Fruit fly (Drosophila melanogaster) whole organism, embryonic: ENCODE data around the gene Mdh2.
A peak's percentile ranks its signal among the peaks of the same experiment; 100 is the strongest.

Experiments used
- Awh ChIP-seq: fragments of 200-800 bp; sonication (Bioruptor generic); IDR thresholded peaks from 2 replicates; pipeline ENCODE4, ENCODE4 v1.3.6; 2022; ENCODE audit warnings: missing biosample characterization, missing genetic modification characterization
- Bgb ChIP-seq: fragments of 200-800 bp; sonication (Bioruptor generic); IDR thresholded peaks from 2 replicates; pipeline ENCODE4 v1.3.6; 2022; ENCODE audit warnings: missing biosample characterization, missing genetic modification characterization; ENCODE audit not compliant: partially characterized antibody
- CG10321 ChIP-seq: fragments of 200-800 bp; sonication (Bioruptor generic); IDR thresholded peaks from 2 replicates; pipeline ENCODE4 v1.3.6; 2022; ENCODE audit warnings: missing biosample characterization, missing genetic modification characterization
- CG13624 ChIP-seq: fragments of 200-800 bp; sonication (Bioruptor generic); optimal IDR thresholded peaks from 2 replicates; lab custom pipeline; 2016; ENCODE audit warnings: missing biosample characterization, missing genetic modification characterization
- CG15269 ChIP-seq: fragments of 200-800 bp; sonication (Bioruptor generic); optimal IDR thresholded peaks from 2 replicates; lab custom pipeline; 2018; ENCODE audit warnings: missing biosample characterization, mild to moderate bottlenecking, missing genetic modification characterization, moderate library complexity
- CG1792 ChIP-seq: fragments of 200-800 bp; sonication (Bioruptor generic); optimal IDR thresholded peaks from 2 replicates; lab custom pipeline; 2016; ENCODE audit warnings: missing biosample characterization, missing genetic modification characterization
- CG1832 ChIP-seq: fragments of 200-800 bp; sonication (Bioruptor generic); optimal IDR thresholded peaks from 2 replicates; lab custom pipeline; 2017; ENCODE audit warnings: missing biosample characterization, mild to moderate bottlenecking, missing genetic modification characterization, inconsistent platforms
- CG2120 ChIP-seq: fragments of 200-800 bp; sonication (Bioruptor generic); optimal IDR thresholded peaks from 3 replicates; lab custom pipeline; 2016; ENCODE audit warnings: missing biosample characterization, missing genetic modification characterization
- CG32532 ChIP-seq: fragments of 200-800 bp; sonication (Bioruptor generic); IDR thresholded peaks from 2 replicates; pipeline ENCODE4 v1.3.6; 2022; ENCODE audit warnings: missing biosample characterization, missing genetic modification characterization
- CG34376 ChIP-seq: fragments of 200-800 bp; sonication (Bioruptor generic); optimal IDR thresholded peaks from 2 replicates; lab custom pipeline; 2018; ENCODE audit warnings: missing biosample characterization, mild to moderate bottlenecking, missing genetic modification characterization
- CG34422 ChIP-seq: fragments of 200-800 bp; sonication (Bioruptor generic); IDR thresholded peaks from 3 replicates; pipeline ENCODE4 v1.3.6; 2022; ENCODE audit warnings: missing biosample characterization, missing genetic modification characterization
- CG42726 ChIP-seq: fragments of 200-800 bp; sonication (Bioruptor generic); IDR thresholded peaks from 2 replicates; pipeline ENCODE4 v1.3.6; 2022; ENCODE audit warnings: missing biosample characterization, missing genetic modification characterization; ENCODE audit not compliant: partially characterized antibody
- CG4360 ChIP-seq: fragments of 200-800 bp; sonication (Bioruptor generic); IDR thresholded peaks from 2 replicates; pipeline ENCODE4 v1.3.6; 2022; ENCODE audit warnings: missing biosample characterization, missing genetic modification characterization
- CG8281 ChIP-seq: fragments of 200-800 bp; sonication (Bioruptor generic); optimal IDR thresholded peaks from 2 replicates; lab custom pipeline; 2018; ENCODE audit warnings: missing biosample characterization, mild to moderate bottlenecking, missing genetic modification characterization, moderate library complexity
- CG8290 ChIP-seq, 3 experiments: fragments of 200-800 bp; sonication (Bioruptor generic); optimal IDR thresholded peaks; 2 replicates each; lab custom pipeline; 2016 to 2019; ENCODE audit warnings: missing biosample characterization in 3 of 3, missing genetic modification characterization in 3 of 3, mild to moderate bottlenecking in 2 of 3, moderate library complexity in 1 of 3
- CG9437 ChIP-seq: fragments of 200-800 bp; sonication (Bioruptor generic); optimal IDR thresholded peaks from 2 replicates; lab custom pipeline; 2018; ENCODE audit warnings: missing biosample characterization, mild to moderate bottlenecking, missing genetic modification characterization
- CG9932 ChIP-seq: fragments of 200-800 bp; sonication (Bioruptor generic); IDR thresholded peaks from 2 replicates; pipeline ENCODE4 v1.3.6; 2022; ENCODE audit warnings: missing biosample characterization, missing genetic modification characterization
- Deaf1 ChIP-seq: fragments of 200-800 bp; optimal IDR thresholded peaks from 3 replicates; lab custom pipeline; 2019; ENCODE audit warnings: missing biosample characterization, mild to moderate bottlenecking, missing genetic modification characterization, moderate library complexity
- ERR ChIP-seq: fragments of 200-800 bp; sonication (Bioruptor generic); optimal IDR thresholded peaks from 2 replicates; lab custom pipeline; 2016; ENCODE audit warnings: missing biosample characterization, missing genetic modification characterization
- Kr ChIP-seq: fragments of 200-800 bp; sonication (Bioruptor generic); optimal IDR thresholded peaks from 2 replicates; lab custom pipeline; 2017; ENCODE audit warnings: missing biosample characterization, mild to moderate bottlenecking, missing genetic modification characterization
- MBD-R2 ChIP-seq: fragments of 200-800 bp; sonication (Bioruptor generic); IDR thresholded peaks from 2 replicates; pipeline ENCODE4 v1.3.6; 2022; ENCODE audit warnings: missing biosample characterization, missing genetic modification characterization
- Meics ChIP-seq: fragments of 200-800 bp; sonication (Bioruptor generic); optimal IDR thresholded peaks from 2 replicates; lab custom pipeline; 2017; ENCODE audit warnings: missing biosample characterization, mild to moderate bottlenecking, missing genetic modification characterization
- Nf-YC ChIP-seq: fragments of 200-800 bp; optimal IDR thresholded peaks from 3 replicates; lab custom pipeline; 2019; ENCODE audit warnings: missing biosample characterization, mild to moderate bottlenecking, missing genetic modification characterization, moderate library complexity
- NfI ChIP-seq: fragments of 200-800 bp; sonication (Bioruptor generic); optimal IDR thresholded peaks from 3 replicates; lab custom pipeline; 2018; ENCODE audit warnings: missing biosample characterization, mild to moderate bottlenecking, missing genetic modification characterization, moderate library complexity
- Oli ChIP-seq: fragments of 200-800 bp; sonication (Bioruptor generic); optimal IDR thresholded peaks from 2 replicates; lab custom pipeline; 2018; ENCODE audit warnings: missing biosample characterization, mild to moderate bottlenecking, missing genetic modification characterization, moderate library complexity
- Ptx1 ChIP-seq: fragments of 200-800 bp; sonication (Bioruptor generic); IDR thresholded peaks from 2 replicates; pipeline ENCODE4 v1.3.6; 2022; ENCODE audit warnings: missing biosample characterization, missing genetic modification characterization
- Scr ChIP-seq: fragments of 200-800 bp; sonication (Bioruptor generic); IDR thresholded peaks from 2 replicates; pipeline ENCODE4 v1.3.6; 2022; ENCODE audit warnings: missing biosample characterization, missing genetic modification characterization; ENCODE audit not compliant: partially characterized antibody
- Sox102F ChIP-seq: fragments of 200-800 bp; sonication (Bioruptor generic); optimal IDR thresholded peaks from 2 replicates; lab custom pipeline; 2018; ENCODE audit warnings: missing biosample characterization, mild to moderate bottlenecking, missing genetic modification characterization, moderate library complexity
- Taf1 ChIP-seq: fragments of 200-800 bp; sonication (Bioruptor generic); IDR thresholded peaks from 2 replicates; pipeline ENCODE4 v1.3.6; 2022; ENCODE audit warnings: missing biosample characterization, missing genetic modification characterization
- Usf ChIP-seq: fragments of 200-800 bp; sonication (Bioruptor generic); optimal IDR thresholded peaks from 2 replicates; lab custom pipeline; 2017; ENCODE audit warnings: missing genotype, missing biosample characterization, missing genetic modification characterization
- ab ChIP-seq: fragments of 200-800 bp; sonication (Bioruptor generic); optimal IDR thresholded peaks from 2 replicates; lab custom pipeline; 2016; ENCODE audit warnings: missing biosample characterization, missing genetic modification characterization
- bcd ChIP-seq: fragments of 200-800 bp; sonication (Bioruptor generic); optimal IDR thresholded peaks from 2 replicates; lab custom pipeline; 2017; ENCODE audit warnings: missing biosample characterization, mild to moderate bottlenecking, missing genetic modification characterization
- chinmo ChIP-seq: fragments of 200-800 bp; sonication (Bioruptor generic); IDR thresholded peaks from 4 replicates; pipeline ENCODE4 v1.3.6; 2022; ENCODE audit warnings: missing biosample characterization, missing genetic modification characterization; ENCODE audit not compliant: partially characterized antibody
- crp ChIP-seq, 2 experiments: fragments of 200-800 bp; sonication (Bioruptor generic); optimal IDR thresholded peaks; 2 replicates in 1 of 2; 3 replicates in 1 of 2; lab custom pipeline; 2017; ENCODE audit warnings: missing biosample characterization in 2 of 2, missing genetic modification characterization in 2 of 2, mild to moderate bottlenecking in 1 of 2, moderate library complexity in 1 of 2
- en ChIP-seq: fragments of 200-800 bp; sonication (Bioruptor generic); optimal IDR thresholded peaks from 2 replicates; lab custom pipeline; 2016; ENCODE audit warnings: missing biosample characterization, missing genetic modification characterization
- ftz-f1 ChIP-seq: fragments of 200-800 bp; sonication (Bioruptor generic); optimal IDR thresholded peaks from 2 replicates; lab custom pipeline; 2016; ENCODE audit warnings: missing biosample characterization, missing genetic modification characterization
- hth ChIP-seq: fragments of >200 bp; optimal IDR thresholded peaks from 2 replicates; lab custom pipeline; 2017; ENCODE audit warnings: inconsistent platforms
- kay ChIP-seq: fragments of 200-800 bp; sonication (Bioruptor generic); optimal IDR thresholded peaks from 2 replicates; lab custom pipeline; 2016; ENCODE audit warnings: missing biosample characterization, missing genetic modification characterization
- ken ChIP-seq: fragments of 200-800 bp; sonication (Bioruptor generic); IDR thresholded peaks from 3 replicates; pipeline ENCODE4 v1.3.6; 2022; ENCODE audit warnings: missing biosample characterization, missing genetic modification characterization
- lab ChIP-seq: fragments of 200-800 bp; sonication (Bioruptor generic); optimal IDR thresholded peaks from 3 replicates; lab custom pipeline; 2017; ENCODE audit warnings: missing biosample characterization, missing genetic modification characterization, mild to moderate bottlenecking, moderate library complexity, missing genetic modification reagents
- mirr ChIP-seq: fragments of 200-800 bp; sonication (Bioruptor generic); optimal IDR thresholded peaks from 3 replicates; lab custom pipeline; 2018; ENCODE audit warnings: missing biosample characterization, mild to moderate bottlenecking, missing genetic modification characterization
- nau ChIP-seq: fragments of 200-800 bp; sonication (Bioruptor generic); optimal IDR thresholded peaks from 3 replicates; lab custom pipeline; 2017; ENCODE audit warnings: missing biosample characterization, mild to moderate bottlenecking, missing genetic modification characterization, missing genetic modification reagents
- org-1 ChIP-seq: fragments of 200-800 bp; sonication (Bioruptor generic); optimal IDR thresholded peaks from 2 replicates; lab custom pipeline; 2017; ENCODE audit warnings: missing biosample characterization, missing genetic modification characterization
- scrt ChIP-seq: fragments of 200-800 bp; sonication (Bioruptor generic); optimal IDR thresholded peaks from 2 replicates; lab custom pipeline; 2018; ENCODE audit warnings: missing biosample characterization, mild to moderate bottlenecking, missing genetic modification characterization, moderate library complexity
- sens ChIP-seq: fragments of 200-800 bp; sonication (Bioruptor generic); peaks from one replicate; lab custom pipeline; 2016; ENCODE audit warnings: missing biosample characterization, missing genetic modification characterization
- slou ChIP-seq: fragments of 200-800 bp; sonication (Bioruptor generic); optimal IDR thresholded peaks from 3 replicates; lab custom pipeline; 2016; ENCODE audit warnings: missing biosample characterization, missing genetic modification characterization
- tio ChIP-seq: fragments of 200-800 bp; sonication (Bioruptor generic); optimal IDR thresholded peaks from 2 replicates; lab custom pipeline; 2017; ENCODE audit warnings: missing biosample characterization, missing genetic modification characterization, inconsistent platforms

Mdh2 gene

DNA sequence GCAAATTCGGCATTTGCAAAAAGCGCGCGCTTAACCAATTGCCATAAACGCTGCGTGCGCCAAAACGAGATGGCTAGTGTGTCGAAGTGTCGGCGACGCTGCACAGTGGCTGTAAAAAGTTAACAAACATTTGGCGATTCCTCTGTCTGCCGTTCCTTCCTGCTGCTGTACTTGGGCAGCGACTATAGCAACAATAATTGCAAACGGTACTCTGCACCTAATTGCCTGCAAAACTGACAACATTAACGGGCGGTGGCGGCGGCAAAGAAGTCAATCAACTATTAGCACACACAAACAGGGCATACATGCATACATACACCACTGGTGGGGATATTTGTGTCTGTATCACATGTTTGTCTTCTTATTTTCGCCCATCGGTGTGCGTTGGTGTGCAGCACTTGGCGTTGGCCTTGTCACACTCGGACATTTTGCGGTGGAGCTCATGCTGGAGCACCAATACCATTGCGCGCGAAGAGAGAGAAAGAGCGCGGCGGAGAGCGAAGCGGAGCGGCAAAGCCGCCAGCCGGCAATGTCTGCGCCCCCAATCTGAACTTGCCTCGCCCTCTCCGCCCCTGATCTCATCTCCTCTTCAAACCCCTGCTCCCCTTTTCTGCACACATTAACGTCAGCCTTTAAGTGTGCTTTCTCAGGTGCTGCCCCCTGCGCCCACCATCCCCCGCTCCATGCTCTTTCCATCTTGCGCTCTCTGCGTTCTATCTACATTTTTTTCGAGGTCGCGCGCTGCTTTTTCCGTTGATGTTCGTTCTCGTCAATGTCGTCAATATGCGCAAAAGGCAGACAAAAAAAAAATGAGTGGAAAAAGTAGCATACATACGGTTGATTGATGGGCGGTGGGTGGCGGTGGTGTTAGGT is 18.2 kb downstream of the Mdh2 start (continued):
- peak; percentile 88 for TF ChIP-seq CG8281 (tag; lab: Kevin White, UChicago)
- peak; percentile 23; the same call in 1 of the 2 replicates for TF ChIP-seq Taf1
- TF ChIP-seq Kr (GFP tag; lab: Kevin White, UChicago) = no peak
- TF ChIP-seq CG13624 (GFP tag; lab: Kevin White, UChicago) = no peak
- no peak for TF ChIP-seq CG8290 (GFP tag; optimal IDR thresholded peaks at IDR 0.05; lab: Kevin White, UChicago)
- TF ChIP-seq CG8290 (tag; optimal IDR thresholded peaks at IDR 0.05; lab: Kevin White, UChicago) = peak; percentile 10 to 69
- peak; percentile 3 for TF ChIP-seq org-1 (GFP tag; lab: Kevin White, UChicago)
- TF ChIP-seq ken (GFP tag; lab: Robert Waterston, UW) = 0 out of 3 replicates have a peak, but pooled peaks have one; percentile 25
- TF ChIP-seq CG9437 = peak; percentile 22
- peak; percentile 39 for TF ChIP-seq mirr (GFP tag; lab: Kevin White, UChicago)
- TF ChIP-seq sens (GFP tag; lab: Kevin White, UChicago) = peak; percentile 72
- peak; percentile 44; the same call in 1 of the 3 replicates for TF ChIP-seq CG34422 (GFP tag; lab: Robert Waterston, UW)
- no peak for TF ChIP-seq Usf (GFP tag; lab: Kevin White, UChicago)
- TF ChIP-seq scrt = peak; percentile 18
- peak; percentile 4 for TF ChIP-seq bcd
- TF ChIP-seq CG42726 = peak; percentile 53; the same call in 1 of the 2 replicates
- peak; percentile 55 for TF ChIP-seq kay
- peak; percentile 16; the same call in 1 of the 2 replicates for TF ChIP-seq CG32532 (GFP tag; lab: Robert Waterston, UW)
- peak; percentile 25; the same call in 1 of the 2 replicates for TF ChIP-seq CG4360 (GFP tag; lab: Robert Waterston, UW)
- no peak for TF ChIP-seq crp (GFP tag; optimal IDR thresholded peaks at IDR 0.05; lab: Kevin White, UChicago)
- TF ChIP-seq tio (GFP tag; lab: Kevin White, UChicago) = no peak
- TF ChIP-seq Bgb (GFP tag; lab: Robert Waterston, UW) = peak; percentile 28; the same call in 1 of the 2 replicates
- peak; percentile 29; the same call in 1 of the 2 replicates for TF ChIP-seq Ptx1 (GFP tag; lab: Robert Waterston, UW)
- TF ChIP-seq CG10321 (GFP tag; lab: Robert Waterston, UW) = peak; percentile 93
- peak; percentile 69 for TF ChIP-seq ERR (GFP tag; lab: Kevin White, UChicago)
- peak; percentile 74 for TF ChIP-seq Nf-YC (tag; lab: Kevin White, UChicago)
- peak; percentile 37 for TF ChIP-seq CG2120 (GFP tag; lab: Kevin White, UChicago)
- TF ChIP-seq ftz-f1 (GFP tag; lab: Kevin White, UChicago) = peak; percentile 98
- TF ChIP-seq ab = no peak
- TF ChIP-seq lab (GFP tag; lab: Kevin White, UChicago) = peak; percentile 8
- no peak for TF ChIP-seq CG1792 (GFP tag; lab: Kevin White, UChicago)
- TF ChIP-seq CG15269 (tag; lab: Kevin White, UChicago) = peak; percentile 29
- no peak for TF ChIP-seq en (GFP tag; lab: Kevin White, UChicago)
- TF ChIP-seq Deaf1 (tag; lab: Kevin White, UChicago) = peak; percentile 15
- TF ChIP-seq slou (GFP tag; lab: Kevin White, UChicago) = no peak
- TF ChIP-seq Scr (GFP tag; lab: Robert Waterston, UW) = 0 out of 2 replicates have a peak, but pooled peaks have one; percentile 6
- peak; percentile 40; the same call in 1 of the 2 replicates for TF ChIP-seq CG9932 (GFP tag; lab: Robert Waterston, UW)
- TF ChIP-seq chinmo (GFP tag; lab: Robert Waterston, UW) = peak; percentile 87
- peak; percentile 28 for TF ChIP-seq nau (GFP tag; lab: Kevin White, UChicago)
- no peak; the same call in 1 of the 2 replicates for TF ChIP-seq MBD-R2
- TF ChIP-seq CG34376 = peak; percentile 51
- TF ChIP-seq Oli = peak; percentile 38
- peak; percentile 6 for TF ChIP-seq NfI (GFP tag; lab: Kevin White, UChicago)
- TF ChIP-seq Meics (GFP tag; lab: Kevin White, UChicago) = no peak
- no peak for TF ChIP-seq hth (lab: Kevin White, UChicago)
- peak; percentile 63 for TF ChIP-seq CG1832 (GFP tag; lab: Kevin White, UChicago)
- no peak for TF ChIP-seq Awh
- no peak for TF ChIP-seq Sox102F
